Worm (Caenorhabditis elegans) whole organism, L4/young adult: ENCODE results near the gene T25C12.3.

Experiments
- dao-5 ChIP-seq: sonication (generic microtip); optimal IDR thresholded peaks from 2 replicates; lab custom pipeline; 2016; ENCODE audit warnings: missing genotype, missing genetic modification characterization, moderate library complexity, missing compliant biosample characterization
- him-1 ChIP-seq: sonication (generic microtip); optimal IDR thresholded peaks from 2 replicates; lab custom pipeline; 2016; ENCODE audit warnings: missing genotype, missing genetic modification reagents, missing genetic modification characterization, missing compliant biosample characterization

DNA sequence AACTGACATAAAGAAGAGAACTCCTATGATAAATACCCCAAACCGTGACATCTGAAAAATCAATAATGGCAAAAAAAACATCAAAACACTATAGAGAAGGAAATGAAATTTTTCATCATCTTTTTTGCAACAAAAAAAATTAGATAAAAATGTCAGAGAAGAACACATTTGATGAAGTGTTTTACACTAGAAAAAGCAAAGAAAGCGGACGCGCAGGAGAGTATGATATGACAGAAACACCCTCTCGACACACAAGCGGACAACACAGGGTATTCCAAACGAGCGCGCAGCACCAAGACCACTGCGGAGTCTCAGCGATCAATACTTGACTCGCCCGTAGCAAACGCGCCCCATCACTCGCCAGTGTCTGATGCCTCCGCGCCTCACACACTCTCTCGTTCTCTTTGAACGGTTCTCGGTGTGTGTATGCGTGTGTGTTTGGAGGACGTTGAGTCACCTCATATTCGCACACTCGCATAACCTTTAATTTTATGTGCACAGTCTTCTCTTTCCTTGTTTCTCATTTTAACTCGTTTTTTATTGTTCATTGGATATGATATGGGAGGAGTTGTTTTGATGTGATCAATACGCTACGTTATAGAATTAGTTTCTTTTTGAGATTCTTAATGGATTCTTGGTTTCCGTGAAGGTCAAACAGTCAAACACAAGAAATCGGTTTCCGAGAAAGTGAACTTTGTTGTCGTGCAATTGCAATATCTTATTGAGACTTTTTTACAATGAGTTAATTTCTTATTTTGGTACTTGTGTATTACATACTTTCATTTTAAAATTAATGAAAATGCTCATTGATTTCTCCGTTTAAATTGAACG, 46.9 kb upstream of the T25C12.3 start, which contains the start of gene selt-1.1:
- TF ChIP-seq him-1 (tag; lab: Kevin White, UChicago) (no peak), dao-5 (tag; lab: Kevin White, UChicago) (no peak)
